Fruit fly (Drosophila melanogaster) whole organism, embryonic: ENCODE data around the gene Ca-Ma2d.

Experiments
- Abd-B ChIP-seq: fragments of 200-800 bp; sonication (Bioruptor generic); optimal IDR thresholded peaks from 2 replicates; lab custom pipeline; 2018; ENCODE audit warnings: missing biosample characterization, mild to moderate bottlenecking, missing genetic modification characterization, moderate library complexity
- Asciz ChIP-seq: fragments of 200-800 bp; sonication (Bioruptor generic); optimal IDR thresholded peaks from 2 replicates; lab custom pipeline; 2017; ENCODE audit warnings: missing biosample characterization, mild to moderate bottlenecking, missing genetic modification characterization, missing genetic modification reagents
- C15 ChIP-seq: fragments of 200-800 bp; sonication (Bioruptor generic); IDR thresholded peaks from 3 replicates; pipeline ENCODE4 v1.3.6; 2022; ENCODE audit warnings: missing biosample characterization, missing genetic modification characterization
- CG1024 ChIP-seq: fragments of 200-800 bp; sonication (Bioruptor generic); IDR thresholded peaks from 2 replicates; pipeline ENCODE4 v1.3.6; 2022; ENCODE audit warnings: missing biosample characterization, missing genetic modification characterization
- CG11247 ChIP-seq: fragments of 200-800 bp; sonication (Bioruptor generic); IDR thresholded peaks from 2 replicates; pipeline ENCODE4 v1.3.6; 2022; ENCODE audit warnings: missing biosample characterization, missing genetic modification characterization
- CG14667 ChIP-seq: fragments of 200-800 bp; sonication (Bioruptor generic); IDR thresholded peaks from 2 replicates; pipeline ENCODE4 v1.3.6; 2022; ENCODE audit warnings: missing biosample characterization, missing genetic modification characterization
- CG15073 ChIP-seq: fragments of 200-800 bp; sonication (Bioruptor generic); optimal IDR thresholded peaks from 2 replicates; lab custom pipeline; 2016; ENCODE audit warnings: missing biosample characterization, missing genetic modification characterization
- CG16815 ChIP-seq: fragments of 200-800 bp; sonication (Bioruptor generic); optimal IDR thresholded peaks from 3 replicates; lab custom pipeline; 2017; ENCODE audit warnings: missing biosample characterization, mild to moderate bottlenecking, missing genetic modification characterization
- CG17361 ChIP-seq: fragments of 200-800 bp; sonication (Bioruptor generic); IDR thresholded peaks from 3 replicates; pipeline ENCODE4 v1.3.6; 2022; ENCODE audit warnings: missing biosample characterization, missing genetic modification characterization
- CG18476 ChIP-seq: fragments of 200-800 bp; sonication (Bioruptor generic); optimal IDR thresholded peaks from 2 replicates; lab custom pipeline; 2016; ENCODE audit warnings: missing biosample characterization, mild to moderate bottlenecking, missing genetic modification characterization
- CG30020 ChIP-seq: fragments of 200-800 bp; optimal IDR thresholded peaks from 2 replicates; lab custom pipeline; 2019; ENCODE audit warnings: missing biosample characterization, mild to moderate bottlenecking, missing genetic modification characterization, moderate library complexity
- CG6765 ChIP-seq: fragments of 200-800 bp; sonication (Bioruptor generic); optimal IDR thresholded peaks from 3 replicates; lab custom pipeline; 2017; ENCODE audit warnings: missing biosample characterization, mild to moderate bottlenecking, missing genetic modification characterization
- CG7271 ChIP-seq: fragments of 200-800 bp; sonication (Bioruptor generic); optimal IDR thresholded peaks from 2 replicates; lab custom pipeline; 2018; ENCODE audit warnings: missing biosample characterization, mild to moderate bottlenecking, missing genetic modification characterization, moderate library complexity
- CG7745 ChIP-seq: fragments of 200-800 bp; sonication (Bioruptor generic); optimal IDR thresholded peaks from 2 replicates; lab custom pipeline; 2018; ENCODE audit warnings: missing biosample characterization, mild to moderate bottlenecking, missing genetic modification characterization, moderate library complexity
- CG8478 ChIP-seq: fragments of >200 bp; optimal IDR thresholded peaks from 2 replicates; lab custom pipeline; 2018
- CG9437 ChIP-seq: fragments of 200-800 bp; sonication (Bioruptor generic); optimal IDR thresholded peaks from 2 replicates; lab custom pipeline; 2018; ENCODE audit warnings: missing biosample characterization, mild to moderate bottlenecking, missing genetic modification characterization
- CG9609 ChIP-seq: fragments of 200-800 bp; sonication (Bioruptor generic); optimal IDR thresholded peaks from 3 replicates; lab custom pipeline; 2016; ENCODE audit warnings: missing biosample characterization, missing genetic modification characterization
- Dref ChIP-seq: fragments of 200-800 bp; sonication (Bioruptor generic); IDR thresholded peaks from 2 replicates; pipeline ENCODE4 v1.3.6; 2022; ENCODE audit warnings: missing biosample characterization, missing genetic modification characterization
- Elba2 ChIP-seq: fragments of 200-800 bp; sonication (Bioruptor generic); optimal IDR thresholded peaks from 3 replicates; lab custom pipeline; 2016; ENCODE audit warnings: missing biosample characterization, missing genetic modification characterization
- Gsc ChIP-seq: fragments of 200-800 bp; sonication (Bioruptor generic); IDR thresholded peaks from 2 replicates; pipeline ENCODE4 v1.3.6; 2022; ENCODE audit warnings: missing biosample characterization, missing genetic modification characterization
- H15 ChIP-seq: fragments of 200-800 bp; sonication (Bioruptor generic); IDR thresholded peaks from 3 replicates; pipeline ENCODE4 v1.3.6; 2022; ENCODE audit warnings: missing biosample characterization, missing genetic modification characterization
- HLH54F ChIP-seq: fragments of 200-800 bp; sonication (Bioruptor generic); optimal IDR thresholded peaks from 3 replicates; lab custom pipeline; 2016; ENCODE audit warnings: missing biosample characterization, missing genetic modification characterization
- Hr51 ChIP-seq, 2 experiments: fragments of 200-800 bp; sonication (Bioruptor generic); optimal IDR thresholded peaks; 2 replicates in 1 of 2; 3 replicates in 1 of 2; lab custom pipeline; 2016 to 2018; ENCODE audit warnings: missing biosample characterization in 2 of 2, missing genetic modification characterization in 2 of 2, mild to moderate bottlenecking in 1 of 2, moderate library complexity in 1 of 2
- Hsf ChIP-seq: fragments of 200-800 bp; sonication (Bioruptor generic); optimal IDR thresholded peaks from 3 replicates; lab custom pipeline; 2016; ENCODE audit warnings: missing biosample characterization, missing genetic modification characterization
- Stat92E ChIP-seq, 3 experiments: fragments of >200 bp in 2 of 3; fragments of 200-800 bp in 1 of 3; sonication (Bioruptor generic) in 1 of 3; optimal IDR thresholded peaks; 2 replicates each; lab custom pipeline; 2017 to 2019; ENCODE audit warnings: missing biosample characterization in 3 of 3, missing genetic modification characterization in 3 of 3, mild to moderate bottlenecking in 1 of 3, moderate library complexity in 1 of 3
- ara ChIP-seq: fragments of 200-800 bp; sonication (Bioruptor generic); IDR thresholded peaks from 2 replicates; pipeline ENCODE4 v1.3.6; 2022; ENCODE audit warnings: missing biosample characterization, missing genetic modification characterization
- bigmax ChIP-seq: fragments of 200-800 bp; sonication (Bioruptor generic); optimal IDR thresholded peaks from 2 replicates; lab custom pipeline; 2018; ENCODE audit warnings: missing biosample characterization, mild to moderate bottlenecking, missing genetic modification characterization
- cg ChIP-seq: fragments of 200-800 bp; sonication (Bioruptor generic); optimal IDR thresholded peaks from 3 replicates; lab custom pipeline; 2019; ENCODE audit warnings: missing biosample characterization, mild to moderate bottlenecking, missing genetic modification characterization, moderate library complexity
- chif ChIP-seq, 2 experiments: fragments of 200-800 bp; sonication (Bioruptor generic); optimal IDR thresholded peaks; 3 replicates each; lab custom pipeline; 2016; ENCODE audit warnings: missing biosample characterization in 2 of 2, missing genetic modification characterization in 2 of 2
- cwo ChIP-seq: fragments of 200-800 bp; sonication (Bioruptor generic); optimal IDR thresholded peaks from 3 replicates; lab custom pipeline; 2017; ENCODE audit warnings: missing biosample characterization, missing genetic modification characterization, mild to moderate bottlenecking, moderate library complexity, missing genetic modification reagents
- dm ChIP-seq: fragments of 200-800 bp; sonication (Bioruptor generic); optimal IDR thresholded peaks from 3 replicates; lab custom pipeline; 2016; ENCODE audit warnings: missing biosample characterization, missing genetic modification characterization
- ewg ChIP-seq: fragments of 200-800 bp; sonication (Bioruptor generic); optimal IDR thresholded peaks from 3 replicates; lab custom pipeline; 2017; ENCODE audit warnings: mild to moderate bottlenecking, missing biosample characterization, missing genetic modification reagents, missing genetic modification characterization
- her ChIP-seq: fragments of 200-800 bp; sonication (Bioruptor generic); optimal IDR thresholded peaks from 2 replicates; lab custom pipeline; 2016; ENCODE audit warnings: missing biosample characterization, missing genetic modification characterization
- ken ChIP-seq: fragments of 200-800 bp; sonication (Bioruptor generic); IDR thresholded peaks from 3 replicates; pipeline ENCODE4 v1.3.6; 2022; ENCODE audit warnings: missing biosample characterization, missing genetic modification characterization
- kni ChIP-seq: fragments of 200-800 bp; sonication (Bioruptor generic); optimal IDR thresholded peaks from 3 replicates; lab custom pipeline; 2017; ENCODE audit warnings: mild to moderate bottlenecking, missing biosample characterization, missing genetic modification reagents, missing genetic modification characterization
- knrl ChIP-seq: fragments of 200-800 bp; sonication (Bioruptor generic); IDR thresholded peaks from 3 replicates; pipeline ENCODE4 v1.3.6; 2022; ENCODE audit warnings: missing biosample characterization, missing genetic modification characterization; ENCODE audit not compliant: partially characterized antibody
- lov ChIP-seq, 2 experiments: fragments of 200-800 bp in 1 of 2; fragments of >200 bp in 1 of 2; sonication (Bioruptor generic) in 1 of 2; IDR thresholded peaks in 1 of 2; optimal IDR thresholded peaks in 1 of 2; 2 replicates in 1 of 2; 3 replicates in 1 of 2; pipeline versions ENCODE4 v1.3.6 to Lab custom; 2017 to 2022; ENCODE audit warnings: missing biosample characterization in 1 of 2, missing genetic modification characterization in 1 of 2
- mam ChIP-seq: fragments of 200-800 bp; sonication (Bioruptor generic); optimal IDR thresholded peaks from 3 replicates; lab custom pipeline; 2016; ENCODE audit warnings: missing biosample characterization, missing genetic modification characterization
- mld ChIP-seq: fragments of 200-800 bp; sonication (Bioruptor generic); IDR thresholded peaks from 3 replicates; pipeline ENCODE4 v1.3.6; 2022; ENCODE audit warnings: missing biosample characterization, missing genetic modification characterization; ENCODE audit not compliant: partially characterized antibody
- pb ChIP-seq: fragments of 200-800 bp; sonication (Bioruptor generic); optimal IDR thresholded peaks from 3 replicates; lab custom pipeline; 2016; ENCODE audit warnings: missing biosample characterization, missing genetic modification characterization
- pfk ChIP-seq: fragments of 200-800 bp; sonication (Bioruptor generic); optimal IDR thresholded peaks from 2 replicates; lab custom pipeline; 2018; ENCODE audit warnings: missing biosample characterization, mild to moderate bottlenecking, missing genetic modification characterization, moderate library complexity
- sc ChIP-seq, 3 experiments: fragments of >200 bp in 2 of 3; fragments of 200-800 bp in 1 of 3; sonication (Bioruptor generic) in 1 of 3; optimal IDR thresholded peaks; 2 replicates in 2 of 3; 3 replicates in 1 of 3; lab custom pipeline; 2017; ENCODE audit warnings: mild to moderate bottlenecking in 1 of 3, missing biosample characterization in 1 of 3, missing genetic modification characterization in 1 of 3, missing genetic modification reagents in 1 of 3
- sens-2 ChIP-seq: fragments of 200-800 bp; sonication (Bioruptor generic); IDR thresholded peaks from 2 replicates; pipeline ENCODE4 v1.3.6; 2022; ENCODE audit warnings: missing biosample characterization, missing genetic modification characterization
- toy ChIP-seq: fragments of 200-800 bp; sonication (Bioruptor generic); IDR thresholded peaks from 2 replicates; pipeline ENCODE4 v1.3.6; 2022; ENCODE audit warnings: missing biosample characterization, missing genetic modification characterization
- tup ChIP-seq: fragments of 200-800 bp; sonication (Bioruptor generic); optimal IDR thresholded peaks from 2 replicates; lab custom pipeline; 2016; ENCODE audit warnings: missing biosample characterization, mild to moderate bottlenecking, missing genetic modification characterization, moderate library complexity
- tx ChIP-seq: fragments of 200-800 bp; sonication (Bioruptor generic); optimal IDR thresholded peaks from 2 replicates; lab custom pipeline; 2016; ENCODE audit warnings: missing biosample characterization, missing genetic modification characterization
- wdn ChIP-seq: fragments of 200-800 bp; sonication (Bioruptor generic); IDR thresholded peaks from 2 replicates; pipeline ENCODE4 v1.3.6; 2022; ENCODE audit warnings: missing biosample characterization, missing genetic modification characterization

The Ca-Ma2d gene

dm6 chr2L:16257227-16258071 is 26.2 kb downstream of the Ca-Ma2d start, which contains the start of the genes PRL-1 and EndoGI (continued):
- TF ChIP-seq CG14667 (GFP tag; lab: Robert Waterston, UW) (no peak), CG9437 (peak; percentile 56), CG9609 (GFP tag; lab: Kevin White, UChicago) (peak; percentile 8), CG16815 (GFP tag; lab: Kevin White, UChicago) (peak; percentile 16), CG11247 (GFP tag; lab: Robert Waterston, UW) (no peak), her (GFP tag; lab: Kevin White, UChicago) (no peak), Hr51 (GFP tag; optimal IDR thresholded peaks at IDR 0.05; lab: Kevin White, UChicago) (peak; percentile 12 to 90), lov (optimal IDR thresholded peaks at IDR 0.05; lab: Kevin White, UChicago) (no peak), lov (GFP tag; IDR thresholded peaks at IDR 0.05; lab: Robert Waterston, UW) (no peak), HLH54F (GFP tag; lab: Kevin White, UChicago) (no peak), Asciz (GFP tag; lab: Kevin White, UChicago) (no peak), C15 (0 out of 3 replicates have a peak, but pooled peaks have one; percentile 65), CG17361 (GFP tag; lab: Robert Waterston, UW) (peak; percentile 85), CG1024 (GFP tag; lab: Robert Waterston, UW) (no peak), Elba2 (peak; percentile 44), toy (GFP tag; lab: Robert Waterston, UW) (no peak; the same call in 1 of the 2 replicates), ken (no peak), Abd-B (GFP tag; lab: Kevin White, UChicago) (no peak), Stat92E (GFP tag; optimal IDR thresholded peaks at IDR 0.05; lab: Kevin White, UChicago) (peak in 1 of 3 experiments; percentile 34), CG30020 (tag; lab: Kevin White, UChicago) (peak; percentile 74), CG15073 (GFP tag; lab: Kevin White, UChicago) (no peak), sens-2 (GFP tag; lab: Robert Waterston, UW) (peak; percentile 57; the same call in 1 of the 2 replicates), chif (GFP tag; optimal IDR thresholded peaks at IDR 0.05; lab: Kevin White, UChicago) (no peak), CG7745 (tag; lab: Kevin White, UChicago) (no peak), H15 (GFP tag; lab: Robert Waterston, UW) (no peak), pfk (GFP tag; lab: Kevin White, UChicago) (no peak), Dref (peak; percentile 100), tup (GFP tag; lab: Kevin White, UChicago) (no peak), cwo (GFP tag; lab: Kevin White, UChicago) (peak; percentile 70), wdn (GFP tag; lab: Robert Waterston, UW) (peak; percentile 71), Gsc (GFP tag; lab: Robert Waterston, UW) (no peak), knrl (GFP tag; lab: Robert Waterston, UW) (peak; percentile 99), pb (GFP tag; lab: Kevin White, UChicago) (no peak), bigmax (peak; percentile 98), dm (GFP tag; lab: Kevin White, UChicago) (peak; percentile 52), tx (GFP tag; lab: Kevin White, UChicago) (no peak), ewg (GFP tag; lab: Kevin White, UChicago) (peak; percentile 33), CG8478 (lab: Kevin White, UChicago) (peak; percentile 77), CG6765 (GFP tag; lab: Kevin White, UChicago) (peak; percentile 59), mld (GFP tag; lab: Robert Waterston, UW) (peak; percentile 99), kni (GFP tag; lab: Kevin White, UChicago) (no peak), ara (GFP tag; lab: Robert Waterston, UW) (peak; percentile 44; the same call in 1 of the 2 replicates), cg (GFP tag; lab: Kevin White, UChicago) (peak; percentile 96), Hsf (GFP tag; lab: Kevin White, UChicago) (peak; percentile 29), sc (optimal IDR thresholded peaks at IDR 0.05; lab: Kevin White, UChicago) (no peak), sc (GFP tag; optimal IDR thresholded peaks at IDR 0.05; lab: Kevin White, UChicago) (no peak), CG18476 (GFP tag; lab: Kevin White, UChicago) (peak; percentile 45), CG7271 (tag; lab: Kevin White, UChicago) (no peak), mam (GFP tag; lab: Kevin White, UChicago) (peak; percentile 16)
